Fruit fly (Drosophila melanogaster) whole organism, embryonic: ENCODE results near the gene mRpS33.

Source experiments
- B-H2 ChIP-seq: fragments of 200-800 bp; sonication (Bioruptor generic); optimal IDR thresholded peaks from 2 replicates; lab custom pipeline; 2018; ENCODE audit warnings: missing biosample characterization, mild to moderate bottlenecking, missing genetic modification characterization
- CG10209 ChIP-seq: fragments of 200-800 bp; sonication (Bioruptor generic); optimal IDR thresholded peaks from 3 replicates; lab custom pipeline; 2017; ENCODE audit warnings: missing biosample characterization, mild to moderate bottlenecking, missing genetic modification characterization, missing genetic modification reagents
- CG10321 ChIP-seq: fragments of 200-800 bp; sonication (Bioruptor generic); IDR thresholded peaks from 2 replicates; pipeline ENCODE4 v1.3.6; 2022; ENCODE audit warnings: missing biosample characterization, missing genetic modification characterization
- CG10959 ChIP-seq: fragments of 200-800 bp; sonication (Bioruptor generic); IDR thresholded peaks from 2 replicates; pipeline ENCODE4 v1.3.6; 2022; ENCODE audit warnings: missing biosample characterization, missing genetic modification characterization
- CG11093 ChIP-seq: fragments of 200-800 bp; sonication (Bioruptor generic); IDR thresholded peaks from 3 replicates; pipeline ENCODE4 v1.3.6; 2022; ENCODE audit warnings: missing biosample characterization, missing genetic modification characterization
- CG11504 ChIP-seq: fragments of 200-800 bp; sonication (Bioruptor generic); optimal IDR thresholded peaks from 3 replicates; lab custom pipeline; 2019; ENCODE audit warnings: missing biosample characterization, mild to moderate bottlenecking, missing genetic modification characterization, moderate library complexity
- CG12299 ChIP-seq: fragments of 200-800 bp; sonication (Bioruptor generic); optimal IDR thresholded peaks from 2 replicates; lab custom pipeline; 2018; ENCODE audit warnings: missing biosample characterization, mild to moderate bottlenecking, missing genetic modification characterization
- CG12942 ChIP-seq: fragments of 200-800 bp; sonication (Bioruptor generic); optimal IDR thresholded peaks from 3 replicates; lab custom pipeline; 2016; ENCODE audit warnings: missing biosample characterization, missing genetic modification characterization
- CG13894 ChIP-seq: fragments of 200-800 bp; sonication (Bioruptor generic); optimal IDR thresholded peaks from 3 replicates; lab custom pipeline; 2018; ENCODE audit warnings: missing biosample characterization, mild to moderate bottlenecking, missing genetic modification characterization, moderate library complexity
- CG17186 ChIP-seq: fragments of 200-800 bp; sonication (Bioruptor generic); optimal IDR thresholded peaks from 3 replicates; lab custom pipeline; 2017; ENCODE audit warnings: missing biosample characterization, missing genetic modification reagents, missing genetic modification characterization
- CG18476 ChIP-seq: fragments of 200-800 bp; sonication (Bioruptor generic); optimal IDR thresholded peaks from 2 replicates; lab custom pipeline; 2016; ENCODE audit warnings: missing biosample characterization, mild to moderate bottlenecking, missing genetic modification characterization
- CG2116 ChIP-seq: fragments of 200-800 bp; sonication (Bioruptor generic); optimal IDR thresholded peaks from 3 replicates; lab custom pipeline; 2018; ENCODE audit warnings: missing biosample characterization, mild to moderate bottlenecking, missing genetic modification characterization
- CG33557 ChIP-seq: fragments of 200-800 bp; sonication (Bioruptor generic); optimal IDR thresholded peaks from 2 replicates; lab custom pipeline; 2019; ENCODE audit warnings: missing biosample characterization, mild to moderate bottlenecking, missing genetic modification characterization, moderate library complexity
- CG3726 ChIP-seq: fragments of 200-800 bp; sonication (Bioruptor generic); IDR thresholded peaks from 3 replicates; pipeline ENCODE4, ENCODE4 v1.3.6; 2022; ENCODE audit warnings: missing biosample characterization, missing genetic modification characterization
- CG5180 ChIP-seq: fragments of 200-800 bp; sonication (Bioruptor generic); optimal IDR thresholded peaks from 3 replicates; lab custom pipeline; 2017; ENCODE audit warnings: missing biosample characterization, missing genetic modification characterization, mild to moderate bottlenecking, moderate library complexity, missing genetic modification reagents
- CG5245 ChIP-seq: fragments of 200-800 bp; sonication (Bioruptor generic); optimal IDR thresholded peaks from 3 replicates; lab custom pipeline; 2016; ENCODE audit warnings: missing biosample characterization, missing genetic modification characterization
- CG6689 ChIP-seq: fragments of 200-800 bp; sonication (Bioruptor generic); IDR thresholded peaks from 2 replicates; pipeline ENCODE4 v1.3.6; 2022; ENCODE audit warnings: missing biosample characterization, missing genetic modification characterization
- CG7357 ChIP-seq: fragments of 200-800 bp; sonication (Bioruptor generic); IDR thresholded peaks from 3 replicates; pipeline ENCODE4 v1.3.6; 2022; ENCODE audit warnings: missing biosample characterization, missing genetic modification characterization
- CG9437 ChIP-seq: fragments of 200-800 bp; sonication (Bioruptor generic); optimal IDR thresholded peaks from 2 replicates; lab custom pipeline; 2018; ENCODE audit warnings: missing biosample characterization, mild to moderate bottlenecking, missing genetic modification characterization
- CTCF ChIP-seq: fragments of 200-800 bp; sonication (Bioruptor generic); optimal IDR thresholded peaks from 2 replicates; lab custom pipeline; 2017; ENCODE audit warnings: missing biosample characterization, mild to moderate bottlenecking, missing genetic modification characterization, moderate library complexity
- Camta ChIP-seq: fragments of 200-800 bp; sonication (Bioruptor generic); optimal IDR thresholded peaks from 2 replicates; lab custom pipeline; 2016; ENCODE audit warnings: missing biosample characterization, missing genetic modification characterization
- Chrac-16 ChIP-seq: fragments of 200-800 bp; sonication (Bioruptor generic); optimal IDR thresholded peaks from 3 replicates; lab custom pipeline; 2016; ENCODE audit warnings: missing biosample characterization, missing genetic modification characterization
- D19B ChIP-seq: fragments of 200-800 bp; sonication (Bioruptor generic); optimal IDR thresholded peaks from 2 replicates; lab custom pipeline; 2017; ENCODE audit warnings: missing biosample characterization, mild to moderate bottlenecking, missing genetic modification characterization
- Dek ChIP-seq: fragments of 200-800 bp; sonication (Bioruptor generic); optimal IDR thresholded peaks from 3 replicates; lab custom pipeline; 2019; ENCODE audit warnings: missing biosample characterization, mild to moderate bottlenecking, missing genetic modification characterization, moderate library complexity
- Dfd ChIP-seq, 2 experiments: fragments of >200 bp; optimal IDR thresholded peaks; 2 replicates each; lab custom pipeline; 2017; ENCODE audit warnings: missing biosample characterization in 2 of 2, missing genetic modification characterization in 2 of 2
- Dip2 ChIP-seq: fragments of 200-800 bp; sonication (Bioruptor generic); IDR thresholded peaks from 2 replicates; pipeline ENCODE4 v1.3.6; 2022; ENCODE audit warnings: missing biosample characterization, missing genetic modification characterization
- Doc2 ChIP-seq: fragments of 200-800 bp; sonication (Bioruptor generic); IDR thresholded peaks from 2 replicates; pipeline ENCODE4 v1.3.6; 2022; ENCODE audit warnings: missing biosample characterization, missing genetic modification characterization
- Ets65A ChIP-seq: fragments of 200-800 bp; sonication (Bioruptor generic); peaks from one replicate; lab custom pipeline; 2016; ENCODE audit warnings: missing biosample characterization, missing genetic modification characterization
- Hand ChIP-seq: fragments of 200-800 bp; sonication (Bioruptor generic); optimal IDR thresholded peaks from 2 replicates; lab custom pipeline; 2017; ENCODE audit warnings: mild to moderate bottlenecking, missing biosample characterization, missing genetic modification reagents, missing genetic modification characterization
- Lpt ChIP-seq: fragments of >200 bp; optimal IDR thresholded peaks from 2 replicates; lab custom pipeline; 2018; ENCODE audit warnings: missing biosample characterization, missing genetic modification characterization
- Meics ChIP-seq: fragments of 200-800 bp; sonication (Bioruptor generic); optimal IDR thresholded peaks from 2 replicates; lab custom pipeline; 2017; ENCODE audit warnings: missing biosample characterization, mild to moderate bottlenecking, missing genetic modification characterization
- Oaz ChIP-seq: fragments of 200-800 bp; sonication (Bioruptor generic); IDR thresholded peaks from 2 replicates; pipeline ENCODE4 v1.3.6; 2022; ENCODE audit warnings: missing biosample characterization, missing genetic modification characterization
- Six4 ChIP-seq: fragments of 200-800 bp; sonication (Bioruptor generic); optimal IDR thresholded peaks from 2 replicates; lab custom pipeline; 2016; ENCODE audit warnings: missing biosample characterization, missing genetic modification characterization
- Stat92E ChIP-seq, 3 experiments: fragments of >200 bp in 2 of 3; fragments of 200-800 bp in 1 of 3; sonication (Bioruptor generic) in 1 of 3; optimal IDR thresholded peaks; 2 replicates each; lab custom pipeline; 2017 to 2019; ENCODE audit warnings: missing biosample characterization in 3 of 3, missing genetic modification characterization in 3 of 3, mild to moderate bottlenecking in 1 of 3, moderate library complexity in 1 of 3
- Taf1 ChIP-seq: fragments of 200-800 bp; sonication (Bioruptor generic); IDR thresholded peaks from 2 replicates; pipeline ENCODE4 v1.3.6; 2022; ENCODE audit warnings: missing biosample characterization, missing genetic modification characterization
- bab2 ChIP-seq: fragments of 200-800 bp; sonication (Bioruptor generic); optimal IDR thresholded peaks from 2 replicates; lab custom pipeline; 2016; ENCODE audit warnings: missing biosample characterization, missing genetic modification characterization
- chif ChIP-seq, 2 experiments: fragments of 200-800 bp; sonication (Bioruptor generic); optimal IDR thresholded peaks; 3 replicates each; lab custom pipeline; 2016; ENCODE audit warnings: missing biosample characterization in 2 of 2, missing genetic modification characterization in 2 of 2
- eve ChIP-seq, 2 experiments: fragments of >200 bp; optimal IDR thresholded peaks; 2 replicates each; lab custom pipeline; 2017; ENCODE audit warnings: missing biosample characterization in 2 of 2, missing genetic modification characterization in 2 of 2
- fd3F ChIP-seq: fragments of 200-800 bp; sonication (Bioruptor generic); optimal IDR thresholded peaks from 2 replicates; lab custom pipeline; 2018; ENCODE audit warnings: missing biosample characterization, mild to moderate bottlenecking, missing genetic modification characterization, moderate library complexity
- h ChIP-seq: fragments of >200 bp; optimal IDR thresholded peaks from 2 replicates; lab custom pipeline; 2017
- nerfin-1 ChIP-seq: fragments of 200-800 bp; sonication (Bioruptor generic); optimal IDR thresholded peaks from 3 replicates; lab custom pipeline; 2019; ENCODE audit warnings: missing biosample characterization, mild to moderate bottlenecking, missing genetic modification characterization, moderate library complexity
- p53 ChIP-seq: fragments of 200-800 bp; sonication (Bioruptor generic); optimal IDR thresholded peaks from 2 replicates; lab custom pipeline; 2016; ENCODE audit warnings: missing biosample characterization, missing genetic modification characterization
- peb ChIP-seq: fragments of 200-800 bp; sonication (Bioruptor generic); IDR thresholded peaks from 2 replicates; pipeline ENCODE4 v1.3.6; 2022; ENCODE audit warnings: missing biosample characterization, missing genetic modification characterization
- psq ChIP-seq: fragments of 200-800 bp; sonication (Bioruptor generic); optimal IDR thresholded peaks from 2 replicates; lab custom pipeline; 2017; ENCODE audit warnings: missing biosample characterization, missing genetic modification characterization
- shn ChIP-seq: fragments of 200-800 bp; sonication (Bioruptor generic); optimal IDR thresholded peaks from 3 replicates; lab custom pipeline; 2016; ENCODE audit warnings: missing biosample characterization, missing genetic modification characterization
- slp2 ChIP-seq: fragments of 200-800 bp; sonication (Bioruptor generic); optimal IDR thresholded peaks from 2 replicates; lab custom pipeline; 2016; ENCODE audit warnings: missing biosample characterization, missing genetic modification characterization
- sr ChIP-seq: fragments of 200-800 bp; sonication (Bioruptor generic); IDR thresholded peaks from 3 replicates; pipeline ENCODE4 v1.3.6; 2022; ENCODE audit warnings: missing biosample characterization, missing genetic modification characterization
- tap ChIP-seq: fragments of 200-800 bp; optimal IDR thresholded peaks from 3 replicates; lab custom pipeline; 2019; ENCODE audit warnings: missing biosample characterization, mild to moderate bottlenecking, missing genetic modification characterization, moderate library complexity
- trem ChIP-seq: fragments of 200-800 bp; optimal IDR thresholded peaks from 3 replicates; lab custom pipeline; 2019; ENCODE audit warnings: missing biosample characterization, mild to moderate bottlenecking, missing genetic modification characterization, moderate library complexity
- tup ChIP-seq: fragments of 200-800 bp; sonication (Bioruptor generic); optimal IDR thresholded peaks from 2 replicates; lab custom pipeline; 2016; ENCODE audit warnings: missing biosample characterization, mild to moderate bottlenecking, missing genetic modification characterization, moderate library complexity
- yki ChIP-seq: fragments of >200 bp; optimal IDR thresholded peaks from 3 replicates; lab custom pipeline; 2018

Gene mRpS33

DNA sequence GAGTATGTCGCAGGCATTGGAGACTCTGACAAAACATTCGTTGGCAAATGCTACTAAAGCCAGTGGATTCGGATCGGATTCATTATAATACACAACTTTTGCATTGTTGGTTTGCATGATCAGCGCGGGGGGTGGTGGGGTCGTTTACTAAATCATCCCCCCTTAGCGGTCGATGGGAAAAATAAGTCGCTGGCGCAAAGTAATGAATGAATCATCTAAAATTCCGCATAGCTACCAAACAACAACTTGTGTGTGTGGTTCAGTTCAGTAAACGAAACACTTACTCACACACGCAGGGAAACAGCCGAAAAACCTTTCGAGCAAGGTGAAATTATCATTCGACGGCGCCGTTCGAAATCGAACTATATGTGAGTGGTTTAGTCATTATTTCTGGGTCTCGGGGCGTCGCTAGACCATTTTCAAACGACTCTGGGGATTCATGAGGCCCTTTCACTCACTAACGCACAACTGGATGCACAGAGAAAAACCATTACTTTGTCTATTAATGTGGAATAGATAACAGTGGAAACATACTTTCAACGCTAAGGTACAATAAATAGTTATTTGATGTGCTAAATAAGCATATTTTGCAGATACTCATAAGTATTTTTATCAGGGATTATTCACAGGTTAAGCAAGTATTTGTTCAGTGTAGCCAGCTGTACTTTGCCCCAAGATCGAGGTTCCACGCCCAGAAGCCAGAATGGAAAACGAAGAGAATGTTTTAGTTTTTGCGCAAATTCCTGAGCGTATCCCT, 12.2 kb upstream of the mRpS33 start (continued):
- TF ChIP-seq Dip2 (GFP tag; lab: Robert Waterston, UW): no peak
- peak; percentile 35 for TF ChIP-seq bab2 (GFP tag; lab: Kevin White, UChicago)
- TF ChIP-seq CG11093: peak; percentile 30
- TF ChIP-seq CG10321: no peak
- no peak for TF ChIP-seq B-H2 (GFP tag; lab: Kevin White, UChicago)
- no peak for TF ChIP-seq D19B
- no peak for TF ChIP-seq CG5180 (GFP tag; lab: Kevin White, UChicago)
- no peak for TF ChIP-seq CG18476 (GFP tag; lab: Kevin White, UChicago)
- peak; percentile 76 for TF ChIP-seq CG9437 (GFP tag; lab: Kevin White, UChicago)
- peak; percentile 50 for TF ChIP-seq fd3F (GFP tag; lab: Kevin White, UChicago)
- no peak for TF ChIP-seq Stat92E (GFP tag; optimal IDR thresholded peaks at IDR 0.05; lab: Kevin White, UChicago)
- peak; percentile 74 for TF ChIP-seq CG10959
- TF ChIP-seq CG33557: no peak
- TF ChIP-seq CG7357: peak; percentile 55; the same call in 2 of the 3 replicates
- TF ChIP-seq CG12299 (tag; lab: Kevin White, UChicago): peak; percentile 54
- TF ChIP-seq tup: peak; percentile 58
- TF ChIP-seq psq (GFP tag; lab: Kevin White, UChicago): no peak
- peak; percentile 13 for TF ChIP-seq CTCF (GFP tag; lab: Kevin White, UChicago)
- TF ChIP-seq peb: peak; percentile 76
- peak; percentile 66 for TF ChIP-seq CG12942 (GFP tag; lab: Kevin White, UChicago)
- TF ChIP-seq Ets65A: peak; percentile 96
- peak in 1 of 2 experiments; percentile 94 for TF ChIP-seq eve (GFP tag; optimal IDR thresholded peaks at IDR 0.05; lab: Kevin White, UChicago)
- TF ChIP-seq Six4: peak; percentile 28
- TF ChIP-seq CG6689 (GFP tag; lab: Robert Waterston, UW): peak; percentile 72
- TF ChIP-seq nerfin-1 (tag; lab: Kevin White, UChicago): no peak
- TF ChIP-seq chif (GFP tag; optimal IDR thresholded peaks at IDR 0.05; lab: Kevin White, UChicago): peak; percentile 65 to 81
- TF ChIP-seq Chrac-16 (GFP tag; lab: Kevin White, UChicago): peak; percentile 47
- TF ChIP-seq CG13894: no peak
- TF ChIP-seq CG17186 (GFP tag; lab: Kevin White, UChicago): peak; percentile 66
- no peak for TF ChIP-seq yki
- peak; percentile 7 for TF ChIP-seq shn (GFP tag; lab: Kevin White, UChicago)
- TF ChIP-seq CG11504: peak; percentile 53
- TF ChIP-seq Oaz (GFP tag; lab: Robert Waterston, UW): peak; percentile 63
- peak; percentile 62; the same call in 2 of the 3 replicates for TF ChIP-seq sr (GFP tag; lab: Robert Waterston, UW)
- no peak for TF ChIP-seq Hand (GFP tag; lab: Kevin White, UChicago)
- TF ChIP-seq trem (tag; lab: Kevin White, UChicago): peak; percentile 75
- no peak for TF ChIP-seq Lpt (GFP tag; lab: Kevin White, UChicago)
- no peak for TF ChIP-seq Dfd (GFP tag; optimal IDR thresholded peaks at IDR 0.05; lab: Kevin White, UChicago)
- peak; percentile 79 for TF ChIP-seq tap
- peak; percentile 37 for TF ChIP-seq slp2
- TF ChIP-seq Camta (GFP tag; lab: Kevin White, UChicago): peak; percentile 7
- TF ChIP-seq CG2116 (GFP tag; lab: Kevin White, UChicago): no peak
- TF ChIP-seq Taf1 (GFP tag; lab: Robert Waterston, UW): peak; percentile 36; the same call in 1 of the 2 replicates
- TF ChIP-seq Meics (GFP tag; lab: Kevin White, UChicago): peak; percentile 33
- no peak for TF ChIP-seq h
- TF ChIP-seq CG10209: peak; percentile 51
- no peak for TF ChIP-seq p53 (GFP tag; lab: Kevin White, UChicago)
- peak; percentile 77; the same call in 2 of the 3 replicates for TF ChIP-seq CG3726 (GFP tag; lab: Robert Waterston, UW)
- TF ChIP-seq CG5245: peak; percentile 57
- no peak for TF ChIP-seq Doc2 (GFP tag; lab: Robert Waterston, UW)
- peak; percentile 71 for TF ChIP-seq Dek
